Worm (Caenorhabditis elegans) whole organism, young adult: Measurements from ENCODE around the gene amt-2.

Experiments
- Y53G8AR.9 ChIP-seq: fragments of 200-800 bp; sonication (Bioruptor generic); conservative IDR thresholded peaks from 2 replicates; pipeline ENCODE4 v1.3.6; 2022; ENCODE audit warnings: missing genetic modification reagents, missing genetic modification characterization, missing compliant biosample characterization
- repo-1 ChIP-seq: sonication (generic microtip); optimal IDR thresholded peaks from 2 replicates; lab custom pipeline; 2017; ENCODE audit warnings: mild to moderate bottlenecking, missing genetic modification characterization, missing compliant biosample characterization

ce11 chrIV:13067200-13067599, 25.0 kb downstream of the amt-2 start, which contains the start of gene col-131:
- TF ChIP-seq repo-1 (no peak), Y53G8AR.9 (GFP tag; lab: Robert Waterston, UW) (no peak)
